Worm (Caenorhabditis elegans): ENCODE results near the gene F25E5.5.

Gene F25E5.5

DNA sequence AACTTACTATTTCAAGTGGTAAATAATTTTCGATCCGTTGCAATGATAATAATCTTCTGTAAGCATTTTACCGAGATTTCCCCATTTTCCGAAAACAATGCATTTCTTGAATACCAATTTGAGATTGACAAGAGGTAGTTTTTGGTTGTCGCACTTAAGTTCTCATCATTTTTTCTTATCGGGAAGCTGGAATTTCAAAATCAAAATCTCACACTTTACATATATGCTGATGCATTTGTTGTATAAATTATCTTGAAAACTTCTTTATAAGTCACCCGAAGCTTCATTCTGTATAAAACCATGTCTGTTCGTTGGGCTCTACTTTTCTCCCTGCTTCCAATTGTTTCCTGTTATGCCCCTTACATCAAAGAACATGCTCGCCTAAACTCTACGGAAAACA, 4.4 kb downstream of the F25E5.5 start, which contains the start of gene try-11:
Gene try-11 (plus strand): TSS at position 301 of the 400 bp plus-strand sequence.
- TF ChIP-seq M03D4.4 (tag; optimal IDR thresholded peaks at IDR 0.05) (no peak), sptf-1 (tag; optimal IDR thresholded peaks at IDR 0.05) (no peak), drap-1 (GFP tag; optimal IDR thresholded peaks at IDR 0.05) (no peak), snpc-4 (tag; optimal IDR thresholded peaks at IDR 0.05) (no peak), unc-62 (GFP tag; optimal IDR thresholded peaks at IDR 0.05) (no peak), mab-5 (tag; optimal IDR thresholded peaks at IDR 0.05) (no peak), ceh-43 (GFP tag; optimal IDR thresholded peaks at IDR 0.05) (no peak), lin-32 (GFP tag; optimal IDR thresholded peaks at IDR 0.05) (no peak), bed-3 (GFP tag; optimal IDR thresholded peaks at IDR 0.05) (no peak), nhr-76 (tag; optimal IDR thresholded peaks at IDR 0.05) (no peak), sem-2 (GFP tag; optimal IDR thresholded peaks at IDR 0.05) (no peak), blmp-1 (tag; optimal IDR thresholded peaks at IDR 0.05) (no peak), nhr-2 (tag; optimal IDR thresholded peaks at IDR 0.05) (no peak), nhr-237 (tag; optimal IDR thresholded peaks at IDR 0.05) (no peak), pha-4 (tag; optimal IDR thresholded peaks at IDR 0.05) (no peak), ces-1 (GFP tag; optimal IDR thresholded peaks at IDR 0.05) (no peak), ceh-83 (GFP tag; optimal IDR thresholded peaks at IDR 0.05) (no peak), flh-1 (GFP tag; optimal IDR thresholded peaks at IDR 0.05) (no peak), elt-3 (tag; optimal IDR thresholded peaks at IDR 0.05) (no peak), mls-2 (tag; optimal IDR thresholded peaks at IDR 0.05) (no peak)

DNA sequence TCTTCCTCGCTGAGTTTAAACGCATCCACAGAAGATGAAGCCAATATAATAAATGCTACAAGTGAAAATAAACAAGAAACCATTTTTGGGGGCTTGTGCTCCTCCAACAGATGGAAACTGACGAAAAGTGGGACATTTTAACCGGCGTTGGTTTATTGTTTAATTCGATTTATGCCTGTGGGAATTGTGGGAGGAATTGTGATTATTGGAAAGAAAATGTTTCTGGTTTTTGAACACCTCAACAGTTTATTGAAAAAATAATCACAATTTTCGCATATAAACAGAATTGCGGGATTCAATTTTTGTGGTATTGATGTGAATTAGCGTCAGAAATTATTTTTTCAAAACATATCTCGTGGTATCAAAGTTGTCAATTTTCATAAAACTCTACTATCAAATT, 7.2 kb downstream of the F25E5.5 start, which contains the start of gene try-8:
Gene try-8 (minus strand): TSS at position 101 of the 400 bp plus-strand sequence.
- TF ChIP-seq ham-2 (GFP tag; optimal IDR thresholded peaks at IDR 0.05) (no peak), ceh-83 (GFP tag; optimal IDR thresholded peaks at IDR 0.05) (no peak), hlh-1 (tag; optimal IDR thresholded peaks at IDR 0.05) (no peak), sem-2 (GFP tag; optimal IDR thresholded peaks at IDR 0.05) (no peak), drap-1 (GFP tag; optimal IDR thresholded peaks at IDR 0.05) (no peak), unc-39 (tag; optimal IDR thresholded peaks at IDR 0.05) (no peak), lin-32 (GFP tag; optimal IDR thresholded peaks at IDR 0.05) (no peak), M03D4.4 (tag; optimal IDR thresholded peaks at IDR 0.05) (no peak), flh-1 (GFP tag; optimal IDR thresholded peaks at IDR 0.05) (no peak), lin-13 (tag; optimal IDR thresholded peaks at IDR 0.05) (no peak)

DNA sequence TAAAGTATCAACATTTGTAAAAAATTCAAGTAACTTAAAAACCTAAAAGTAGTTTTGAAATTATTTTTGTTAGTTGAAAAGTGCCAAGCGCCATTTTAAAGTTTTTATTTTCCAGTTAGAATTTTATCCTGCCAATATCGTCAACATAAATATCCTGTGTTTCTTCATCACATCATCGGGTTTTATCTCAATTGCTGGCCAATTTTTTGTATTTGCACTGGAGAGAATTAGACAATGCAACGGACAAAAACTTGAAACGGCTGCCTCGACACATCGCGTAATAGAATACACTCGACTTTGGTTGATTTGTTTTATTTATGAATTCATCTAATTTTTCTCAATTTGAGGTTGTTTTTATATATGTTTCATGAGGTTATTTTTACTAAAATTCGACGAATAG, 7.9 kb downstream of the F25E5.5 start, which contains the start of gene F25E5.2:
Gene F25E5.2 (plus strand): TSS at position 301 of the 400 bp plus-strand sequence.
- no peak for TF ChIP-seq flh-1 (GFP tag; optimal IDR thresholded peaks at IDR 0.05)
- TF ChIP-seq M03D4.4 (tag; optimal IDR thresholded peaks at IDR 0.05): no peak
- TF ChIP-seq ztf-11 (tag; optimal IDR thresholded peaks at IDR 0.05): no peak
- no peak for TF ChIP-seq hlh-1 (tag; optimal IDR thresholded peaks at IDR 0.05)
- TF ChIP-seq sptf-1 (tag; optimal IDR thresholded peaks at IDR 0.05): no peak
- TF ChIP-seq elt-1 (tag; optimal IDR thresholded peaks at IDR 0.05; ENCODE audit: borderline replicate concordance, insufficient read depth): no peak
- TF ChIP-seq lin-32 (GFP tag; optimal IDR thresholded peaks at IDR 0.05): no peak
- TF ChIP-seq ham-2 (GFP tag; optimal IDR thresholded peaks at IDR 0.05): no peak
- TF ChIP-seq unc-39 (tag; optimal IDR thresholded peaks at IDR 0.05): no peak
- TF ChIP-seq ceh-39 (tag; optimal IDR thresholded peaks at IDR 0.05): no peak
- no peak for TF ChIP-seq elt-3 (tag; optimal IDR thresholded peaks at IDR 0.05)
- no peak for TF ChIP-seq nhr-2 (tag; optimal IDR thresholded peaks at IDR 0.05)
- TF ChIP-seq bed-3 (GFP tag; optimal IDR thresholded peaks at IDR 0.05): no peak
- TF ChIP-seq lsy-2 (tag; optimal IDR thresholded peaks at IDR 0.05): no peak
- TF ChIP-seq blmp-1 (tag; optimal IDR thresholded peaks at IDR 0.05): no peak

DNA sequence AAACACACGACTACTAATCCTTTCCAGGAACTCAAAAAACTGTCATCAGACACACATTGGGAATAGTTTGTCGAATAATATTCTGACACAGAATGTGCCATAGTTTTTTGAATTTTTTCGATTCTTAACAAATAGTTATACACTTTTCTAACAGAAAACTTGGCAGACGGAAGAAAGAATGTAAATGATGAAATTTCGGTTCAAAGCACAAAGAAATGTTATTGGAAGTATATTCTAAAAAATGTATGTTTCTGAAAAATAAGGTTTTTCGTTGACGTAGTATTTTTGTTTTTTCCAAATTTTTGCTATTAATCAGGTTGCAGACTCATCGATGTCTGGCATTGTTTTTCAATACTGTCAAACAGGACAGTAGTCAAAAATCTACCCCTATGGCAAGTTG, 13.8 kb downstream of the F25E5.5 start, which contains the start of gene srh-92:
Gene srh-92 (minus strand): TSS at position 101 of the 400 bp plus-strand sequence.
- TF ChIP-seq lin-13 (tag; optimal IDR thresholded peaks at IDR 0.05) (no peak), lin-32 (GFP tag; optimal IDR thresholded peaks at IDR 0.05) (no peak)

DNA sequence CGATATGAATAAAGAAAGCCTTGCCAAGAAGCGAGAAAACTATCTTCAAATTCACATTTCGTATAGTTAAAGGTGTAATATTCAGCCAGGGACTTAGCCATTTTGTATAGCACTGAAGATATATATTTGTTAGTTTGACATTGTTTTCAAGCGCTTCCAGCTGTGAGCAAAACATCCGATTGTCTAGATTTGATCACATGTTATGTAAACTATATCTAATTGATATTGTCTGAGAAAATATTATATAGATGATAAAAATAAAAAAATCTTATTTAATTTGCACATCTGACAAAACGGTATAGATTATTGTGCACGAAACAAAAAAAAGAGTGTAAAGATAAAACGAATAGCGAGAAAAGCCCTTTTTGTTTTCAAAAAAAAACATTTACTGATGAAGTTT, 17.6 kb downstream of the F25E5.5 start, which contains the start of gene srh-89:
Gene srh-89 (minus strand): TSS at position 101 of the 400 bp plus-strand sequence.
- TF ChIP-seq cnd-1 (tag; optimal IDR thresholded peaks at IDR 0.05): no peak
- no peak for TF ChIP-seq unc-120 (tag; optimal IDR thresholded peaks at IDR 0.05; ENCODE audit: poor library complexity, severe bottlenecking)
- TF ChIP-seq mls-2 (tag; optimal IDR thresholded peaks at IDR 0.05): no peak
- TF ChIP-seq nhr-28 (tag; optimal IDR thresholded peaks at IDR 0.05): no peak
- no peak for TF ChIP-seq nhr-2 (tag; optimal IDR thresholded peaks at IDR 0.05)
- no peak for TF ChIP-seq ces-1 (GFP tag; optimal IDR thresholded peaks at IDR 0.05)
